Fruit fly (Drosophila melanogaster) whole organism, embryonic: ENCODE measurements around the gene CG6927.

Source experiments
- BEAF-32 ChIP-seq: fragments of 200-800 bp; sonication (Bioruptor generic); optimal IDR thresholded peaks from 3 replicates; lab custom pipeline; 2017; ENCODE audit warnings: missing biosample characterization, missing genetic modification characterization, mild to moderate bottlenecking, moderate library complexity, missing genetic modification reagents
- CG10462 ChIP-seq: fragments of 200-800 bp; sonication (Bioruptor generic); optimal IDR thresholded peaks from 2 replicates; lab custom pipeline; 2016; ENCODE audit warnings: missing biosample characterization, missing genetic modification characterization
- CG10543 ChIP-seq: fragments of 200-800 bp; sonication (Bioruptor generic); optimal IDR thresholded peaks from 3 replicates; lab custom pipeline; 2017; ENCODE audit warnings: missing biosample characterization, mild to moderate bottlenecking, missing genetic modification characterization, moderate library complexity
- CG12391 ChIP-seq: fragments of 200-800 bp; sonication (Bioruptor generic); optimal IDR thresholded peaks from 3 replicates; lab custom pipeline; 2018; ENCODE audit warnings: missing biosample characterization, mild to moderate bottlenecking, missing genetic modification characterization, moderate library complexity
- CG12744 ChIP-seq: fragments of 200-800 bp; sonication (Bioruptor generic); optimal IDR thresholded peaks from 2 replicates; lab custom pipeline; 2016; ENCODE audit warnings: missing biosample characterization, missing genetic modification characterization
- CG15514 ChIP-seq: fragments of 200-800 bp; sonication (Bioruptor generic); optimal IDR thresholded peaks from 3 replicates; lab custom pipeline; 2017; ENCODE audit warnings: missing biosample characterization, missing genetic modification characterization, mild to moderate bottlenecking, moderate library complexity, missing genetic modification reagents
- CG17186 ChIP-seq: fragments of 200-800 bp; sonication (Bioruptor generic); optimal IDR thresholded peaks from 3 replicates; lab custom pipeline; 2017; ENCODE audit warnings: missing biosample characterization, missing genetic modification reagents, missing genetic modification characterization
- CG17359 ChIP-seq: fragments of 200-800 bp; sonication (Bioruptor generic); optimal IDR thresholded peaks from 3 replicates; lab custom pipeline; 2018; ENCODE audit warnings: missing biosample characterization, mild to moderate bottlenecking, missing genetic modification characterization, moderate library complexity
- CG17802 ChIP-seq: fragments of 200-800 bp; sonication (Bioruptor generic); optimal IDR thresholded peaks from 2 replicates; lab custom pipeline; 2018; ENCODE audit warnings: missing biosample characterization, mild to moderate bottlenecking, missing genetic modification characterization, moderate library complexity
- CG30020 ChIP-seq: fragments of 200-800 bp; optimal IDR thresholded peaks from 2 replicates; lab custom pipeline; 2019; ENCODE audit warnings: missing biosample characterization, mild to moderate bottlenecking, missing genetic modification characterization, moderate library complexity
- CG31388 ChIP-seq: fragments of 200-800 bp; sonication (Bioruptor generic); optimal IDR thresholded peaks from 2 replicates; lab custom pipeline; 2016; ENCODE audit warnings: missing biosample characterization, missing genetic modification characterization
- CG33213 ChIP-seq: fragments of 200-800 bp; sonication (Bioruptor generic); optimal IDR thresholded peaks from 3 replicates; lab custom pipeline; 2016; ENCODE audit warnings: missing biosample characterization, missing genetic modification characterization
- CG3995 ChIP-seq: fragments of 200-800 bp; sonication (Bioruptor generic); optimal IDR thresholded peaks from 3 replicates; lab custom pipeline; 2016; ENCODE audit warnings: missing biosample characterization, missing genetic modification characterization
- CG42726 ChIP-seq: fragments of 200-800 bp; sonication (Bioruptor generic); IDR thresholded peaks from 2 replicates; pipeline ENCODE4 v1.3.6; 2022; ENCODE audit warnings: missing biosample characterization, missing genetic modification characterization; ENCODE audit not compliant: partially characterized antibody
- CG4617 ChIP-seq: fragments of 200-800 bp; sonication (Bioruptor generic); optimal IDR thresholded peaks from 3 replicates; lab custom pipeline; 2016; ENCODE audit warnings: missing biosample characterization, missing genetic modification characterization, borderline replicate concordance
- CG6813 ChIP-seq: fragments of 200-800 bp; sonication (Bioruptor generic); optimal IDR thresholded peaks from 2 replicates; lab custom pipeline; 2017; ENCODE audit warnings: missing biosample characterization, missing genetic modification characterization, mild to moderate bottlenecking, moderate library complexity, missing genetic modification reagents
- CG8281 ChIP-seq: fragments of 200-800 bp; sonication (Bioruptor generic); optimal IDR thresholded peaks from 2 replicates; lab custom pipeline; 2018; ENCODE audit warnings: missing biosample characterization, mild to moderate bottlenecking, missing genetic modification characterization, moderate library complexity
- CG8290 ChIP-seq, 3 experiments: fragments of 200-800 bp; sonication (Bioruptor generic); optimal IDR thresholded peaks; 2 replicates each; lab custom pipeline; 2016 to 2019; ENCODE audit warnings: missing biosample characterization in 3 of 3, missing genetic modification characterization in 3 of 3, mild to moderate bottlenecking in 2 of 3, moderate library complexity in 1 of 3
- CG8924 ChIP-seq: fragments of 200-800 bp; optimal IDR thresholded peaks from 3 replicates; lab custom pipeline; 2019; ENCODE audit warnings: missing biosample characterization, mild to moderate bottlenecking, missing genetic modification characterization, moderate library complexity
- Dad ChIP-seq: fragments of 200-800 bp; sonication (Bioruptor generic); optimal IDR thresholded peaks from 3 replicates; lab custom pipeline; 2016; ENCODE audit warnings: missing biosample characterization, missing genetic modification characterization
- ERR ChIP-seq: fragments of 200-800 bp; sonication (Bioruptor generic); optimal IDR thresholded peaks from 2 replicates; lab custom pipeline; 2016; ENCODE audit warnings: missing biosample characterization, missing genetic modification characterization
- HLHmδ ChIP-seq: fragments of 200-800 bp; sonication (Bioruptor generic); optimal IDR thresholded peaks from 2 replicates; lab custom pipeline; 2018; ENCODE audit warnings: missing biosample characterization, mild to moderate bottlenecking, missing genetic modification characterization, moderate library complexity
- Hsf ChIP-seq: fragments of 200-800 bp; sonication (Bioruptor generic); optimal IDR thresholded peaks from 3 replicates; lab custom pipeline; 2016; ENCODE audit warnings: missing biosample characterization, missing genetic modification characterization
- Lhr ChIP-seq: fragments of 200-800 bp; sonication (Bioruptor generic); optimal IDR thresholded peaks from 3 replicates; lab custom pipeline; 2017; ENCODE audit warnings: mild to moderate bottlenecking, missing biosample characterization, missing genetic modification reagents, missing genetic modification characterization
- MESR4 ChIP-seq: fragments of 200-800 bp; sonication (Bioruptor generic); optimal IDR thresholded peaks from 2 replicates; lab custom pipeline; 2018; ENCODE audit warnings: missing biosample characterization, mild to moderate bottlenecking, missing genetic modification characterization, moderate library complexity
- Pdp1 ChIP-seq, 2 experiments: fragments of 200-800 bp; sonication (Bioruptor generic); optimal IDR thresholded peaks; 3 replicates each; lab custom pipeline; 2016; ENCODE audit warnings: missing biosample characterization in 2 of 2, missing genetic modification characterization in 2 of 2, mild to moderate bottlenecking in 1 of 2, moderate library complexity in 1 of 2
- Rfx ChIP-seq: fragments of 200-800 bp; sonication (Bioruptor generic); IDR thresholded peaks from 2 replicates; pipeline ENCODE4 v1.3.6; 2022; ENCODE audit warnings: missing biosample characterization, missing genetic modification characterization
- Sry-δ ChIP-seq: fragments of 200-800 bp; sonication (Bioruptor generic); optimal IDR thresholded peaks from 2 replicates; lab custom pipeline; 2016; ENCODE audit warnings: missing biosample characterization, missing genetic modification characterization
- Vsx1 ChIP-seq: fragments of 200-800 bp; sonication (Bioruptor generic); optimal IDR thresholded peaks from 2 replicates; lab custom pipeline; 2017; ENCODE audit warnings: missing biosample characterization, mild to moderate bottlenecking, missing genetic modification characterization, missing genetic modification reagents
- bab2 ChIP-seq: fragments of 200-800 bp; sonication (Bioruptor generic); optimal IDR thresholded peaks from 2 replicates; lab custom pipeline; 2016; ENCODE audit warnings: missing biosample characterization, missing genetic modification characterization
- br ChIP-seq: fragments of >200 bp; optimal IDR thresholded peaks from 2 replicates; lab custom pipeline; 2017
- cg ChIP-seq: fragments of 200-800 bp; sonication (Bioruptor generic); optimal IDR thresholded peaks from 3 replicates; lab custom pipeline; 2019; ENCODE audit warnings: missing biosample characterization, mild to moderate bottlenecking, missing genetic modification characterization, moderate library complexity
- dmrt99B ChIP-seq: fragments of 200-800 bp; sonication (Bioruptor generic); optimal IDR thresholded peaks from 2 replicates; lab custom pipeline; 2018; ENCODE audit warnings: missing biosample characterization, mild to moderate bottlenecking, missing genetic modification characterization, moderate library complexity
- en ChIP-seq: fragments of 200-800 bp; sonication (Bioruptor generic); optimal IDR thresholded peaks from 2 replicates; lab custom pipeline; 2016; ENCODE audit warnings: missing biosample characterization, missing genetic modification characterization
- ewg ChIP-seq: fragments of 200-800 bp; sonication (Bioruptor generic); optimal IDR thresholded peaks from 3 replicates; lab custom pipeline; 2017; ENCODE audit warnings: mild to moderate bottlenecking, missing biosample characterization, missing genetic modification reagents, missing genetic modification characterization
- fd102C ChIP-seq: fragments of 200-800 bp; sonication (Bioruptor generic); optimal IDR thresholded peaks from 2 replicates; lab custom pipeline; 2018; ENCODE audit warnings: missing biosample characterization, mild to moderate bottlenecking, missing genetic modification characterization, moderate library complexity
- gce ChIP-seq: fragments of 200-800 bp; sonication (Bioruptor generic); IDR thresholded peaks from 3 replicates; pipeline ENCODE4 v1.3.6; 2022; ENCODE audit warnings: missing biosample characterization, missing genetic modification characterization
- gfzf ChIP-seq: fragments of 200-800 bp; sonication (Bioruptor generic); optimal IDR thresholded peaks from 2 replicates; lab custom pipeline; 2016; ENCODE audit warnings: missing biosample characterization, mild to moderate bottlenecking, missing genetic modification characterization, moderate library complexity
- maf-S ChIP-seq: fragments of 200-800 bp; sonication (Bioruptor generic); optimal IDR thresholded peaks from 2 replicates; lab custom pipeline; 2016; ENCODE audit warnings: missing biosample characterization, missing genetic modification characterization
- org-1 ChIP-seq: fragments of 200-800 bp; sonication (Bioruptor generic); optimal IDR thresholded peaks from 2 replicates; lab custom pipeline; 2017; ENCODE audit warnings: missing biosample characterization, missing genetic modification characterization
- phol ChIP-seq: fragments of 200-800 bp; sonication (Bioruptor generic); optimal IDR thresholded peaks from 3 replicates; lab custom pipeline; 2018; ENCODE audit warnings: missing biosample characterization, mild to moderate bottlenecking, missing genetic modification characterization, moderate library complexity
- pzg ChIP-seq: fragments of 200-800 bp; sonication (Bioruptor generic); optimal IDR thresholded peaks from 3 replicates; lab custom pipeline; 2018; ENCODE audit warnings: missing biosample characterization, mild to moderate bottlenecking, missing genetic modification characterization, moderate library complexity
- stwl ChIP-seq: fragments of 200-800 bp; sonication (Bioruptor generic); optimal IDR thresholded peaks from 3 replicates; lab custom pipeline; 2018; ENCODE audit warnings: missing biosample characterization, mild to moderate bottlenecking, missing genetic modification characterization, moderate library complexity
- ttk ChIP-seq: fragments of 200-800 bp; sonication (Bioruptor generic); IDR thresholded peaks from 2 replicates; pipeline ENCODE4 v2.1.2; 2022; ENCODE audit warnings: missing biosample characterization, missing genetic modification characterization
- wek ChIP-seq: fragments of 200-800 bp; sonication (Bioruptor generic); optimal IDR thresholded peaks from 3 replicates; lab custom pipeline; 2018; ENCODE audit warnings: missing biosample characterization, mild to moderate bottlenecking, missing genetic modification characterization, moderate library complexity

CG6927 gene

dm6 chrX:4931048-4931447 lies 24.3 kb downstream of the CG6927 start (continued):
- TF ChIP-seq stwl (tag; lab: Kevin White, UChicago) (peak; percentile 37), phol (no peak), CG10543 (GFP tag; lab: Kevin White, UChicago) (no peak), bab2 (no peak), Sry-δ (GFP tag; lab: Kevin White, UChicago) (peak; percentile 79), pzg (peak; percentile 36), CG33213 (GFP tag; lab: Kevin White, UChicago) (peak; percentile 82), ERR (GFP tag; lab: Kevin White, UChicago) (no peak), CG12744 (GFP tag; lab: Kevin White, UChicago) (no peak), Dad (GFP tag; lab: Kevin White, UChicago) (no peak), ttk (GFP tag; lab: Robert Waterston, UW) (no peak), CG3995 (GFP tag; lab: Kevin White, UChicago) (peak; percentile 83)

- TF ChIP-seq CG42726 (GFP tag; lab: Robert Waterston, UW): no peak
- peak in 1 of 2 experiments; percentile 50 for TF ChIP-seq Pdp1 (GFP tag; optimal IDR thresholded peaks at IDR 0.05; lab: Kevin White, UChicago)
- peak; percentile 12 for TF ChIP-seq en (GFP tag; lab: Kevin White, UChicago)
- no peak for TF ChIP-seq CG10462
- peak; percentile 21 for TF ChIP-seq wek (GFP tag; lab: Kevin White, UChicago)
- peak; percentile 93 for TF ChIP-seq CG33213 (GFP tag; lab: Kevin White, UChicago)
- TF ChIP-seq Vsx1 (GFP tag; lab: Kevin White, UChicago): no peak
- TF ChIP-seq Rfx: no peak
- TF ChIP-seq stwl (tag; lab: Kevin White, UChicago): peak; percentile 60
- TF ChIP-seq gfzf (GFP tag; lab: Kevin White, UChicago): peak; percentile 1
- TF ChIP-seq CG6813 (GFP tag; lab: Kevin White, UChicago): peak; percentile 2
- TF ChIP-seq CG8290 (GFP tag; optimal IDR thresholded peaks at IDR 0.05; lab: Kevin White, UChicago): peak; percentile 88
- TF ChIP-seq CG8290 (tag; optimal IDR thresholded peaks at IDR 0.05; lab: Kevin White, UChicago): peak; percentile 87 to 88
- TF ChIP-seq Lhr: peak; percentile 98
- TF ChIP-seq CG17359: peak; percentile 9
- TF ChIP-seq maf-S: no peak
- no peak for TF ChIP-seq fd102C (GFP tag; lab: Kevin White, UChicago)
- peak; percentile 78 for TF ChIP-seq BEAF-32 (GFP tag; lab: Kevin White, UChicago)
- TF ChIP-seq Sry-δ (GFP tag; lab: Kevin White, UChicago): peak; percentile 88
- TF ChIP-seq CG12391: no peak
- TF ChIP-seq org-1: peak; percentile 21
- TF ChIP-seq dmrt99B (tag; lab: Kevin White, UChicago): peak; percentile 23
- peak; percentile 6 for TF ChIP-seq CG30020 (tag; lab: Kevin White, UChicago)
- peak; percentile 13 for TF ChIP-seq CG15514 (GFP tag; lab: Kevin White, UChicago)
- no peak for TF ChIP-seq Hsf (GFP tag; lab: Kevin White, UChicago)
- peak; percentile 57 for TF ChIP-seq cg (GFP tag; lab: Kevin White, UChicago)
- peak; percentile 0 for TF ChIP-seq MESR4 (GFP tag; lab: Kevin White, UChicago)
- no peak for TF ChIP-seq CG17802 (tag; lab: Kevin White, UChicago)
- TF ChIP-seq HLHmδ: peak; percentile 29
- no peak for TF ChIP-seq CG4617 (GFP tag; lab: Kevin White, UChicago)
- no peak for TF ChIP-seq CG8281
- no peak for TF ChIP-seq gce
- peak; percentile 13 for TF ChIP-seq CG17186 (GFP tag; lab: Kevin White, UChicago)
- TF ChIP-seq CG31388 (GFP tag; lab: Kevin White, UChicago): no peak
- TF ChIP-seq CG3995 (GFP tag; lab: Kevin White, UChicago): peak; percentile 79
- peak; percentile 4 for TF ChIP-seq CG8924
- peak; percentile 52 for TF ChIP-seq ewg (GFP tag; lab: Kevin White, UChicago)
- no peak for TF ChIP-seq br (lab: Kevin White, UChicago)
Measured at dm6 chrX:4935979-4936843, 29.5 kb downstream of the CG6927 start.
